Fruit fly (Drosophila melanogaster): Measurements from ENCODE around the gene CG9853.

CG9853 gene

dm6 chr3R:4403706-4404392 is 2.0 kb upstream of the CG9853 start:
- TF ChIP-seq D1 (tag; optimal IDR thresholded peaks at IDR 0.05) (no peak), EcR (GFP tag; optimal IDR thresholded peaks at IDR 0.05) (peak; percentile 77), Ets98B (GFP tag; IDR thresholded peaks at IDR 0.05) (no peak), CG34367 (tag; optimal IDR thresholded peaks at IDR 0.05) (no peak), CG14655 (GFP tag; optimal IDR thresholded peaks at IDR 0.05) (no peak), Snoo (tag; optimal IDR thresholded peaks at IDR 0.05) (no peak), CG4496 (GFP tag; IDR thresholded peaks at IDR 0.05) (no peak), gl (tag; optimal IDR thresholded peaks at IDR 0.05) (no peak), CG8301 (tag; optimal IDR thresholded peaks at IDR 0.05) (peak; percentile 8), CG13204 (GFP tag; optimal IDR thresholded peaks at IDR 0.05) (no peak), fd96Ca (GFP tag; IDR thresholded peaks at IDR 0.05) (0 out of 3 replicates have a peak, but pooled peaks have one; percentile 30), CG17806 (tag; optimal IDR thresholded peaks at IDR 0.05) (peak; percentile 10), CG9948 (tag; optimal IDR thresholded peaks at IDR 0.05) (peak; percentile 8), rn (GFP tag; IDR thresholded peaks at IDR 0.05) (no peak), CG32121 (GFP tag; IDR thresholded peaks at IDR 0.05) (no peak), CG8159 (tag; optimal IDR thresholded peaks at IDR 0.05) (no peak), CG10348 (GFP tag; IDR thresholded peaks at IDR 0.05) (no peak), Pif1B (GFP tag; optimal IDR thresholded peaks at IDR 0.05) (peak; percentile 15), Pif1A (GFP tag; optimal IDR thresholded peaks at IDR 0.05) (no peak), CG12605 (GFP tag; IDR thresholded peaks at IDR 0.05) (no peak), CG15710 (tag; optimal IDR thresholded peaks at IDR 0.05) (peak; percentile 1)

DNA sequence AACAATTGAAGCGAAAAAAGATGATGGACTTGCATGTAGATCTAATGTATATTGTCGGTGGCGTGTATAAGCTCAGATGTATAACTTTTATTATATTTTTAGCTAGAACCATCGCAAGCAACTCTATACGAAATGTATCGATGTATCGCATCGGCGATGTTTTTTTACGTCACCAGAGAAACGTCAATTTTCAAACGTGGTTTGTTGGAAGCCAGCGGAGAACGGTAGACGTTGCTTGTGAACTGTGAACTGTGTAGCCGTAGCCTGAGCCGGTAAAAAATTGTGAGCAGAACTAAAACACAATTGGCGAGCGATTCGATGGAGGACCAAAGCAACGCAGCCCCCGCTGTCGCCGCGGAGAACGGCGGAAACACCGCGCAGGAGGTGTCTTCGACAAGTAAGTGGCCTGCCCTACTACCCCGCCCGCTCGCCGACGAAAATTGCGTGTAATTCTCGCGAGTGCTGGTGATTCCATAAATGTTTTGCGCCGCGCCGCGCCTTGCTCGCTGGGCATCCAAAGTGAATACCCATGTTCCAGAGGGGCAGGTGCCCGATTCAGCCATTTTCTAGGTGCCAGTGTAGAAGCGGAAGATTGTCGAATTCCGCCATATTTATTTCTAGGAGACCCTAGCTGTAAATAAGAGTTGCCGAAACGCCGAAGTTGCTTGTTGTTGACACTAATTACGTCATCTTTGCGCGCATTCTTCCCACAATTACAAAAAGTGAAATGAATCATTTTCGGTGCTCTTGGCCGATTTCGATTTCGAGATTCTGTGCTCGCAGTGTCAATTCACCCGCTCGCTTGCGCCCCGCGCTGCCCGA is 1.3 kb upstream of the CG9853 start, which contains the start of gene lost:
TSS of gene lost (plus strand) at position 193 of the 822 bp plus-strand sequence.
- TF ChIP-seq D1 (tag; optimal IDR thresholded peaks at IDR 0.05) (peak; percentile 42), CG32121 (GFP tag; IDR thresholded peaks at IDR 0.05) (peak; percentile 24; the same call in 1 of the 2 replicates), Snoo (tag; optimal IDR thresholded peaks at IDR 0.05) (peak; percentile 33), Ets98B (GFP tag; IDR thresholded peaks at IDR 0.05) (peak; percentile 37), Pif1B (GFP tag; optimal IDR thresholded peaks at IDR 0.05) (no peak), CG12605 (GFP tag; IDR thresholded peaks at IDR 0.05) (no peak), CG17806 (tag; optimal IDR thresholded peaks at IDR 0.05) (no peak), fd96Ca (GFP tag; IDR thresholded peaks at IDR 0.05) (peak; percentile 39; the same call in 1 of the 3 replicates), gl (tag; optimal IDR thresholded peaks at IDR 0.05) (no peak), CG13204 (GFP tag; optimal IDR thresholded peaks at IDR 0.05) (no peak), rn (GFP tag; IDR thresholded peaks at IDR 0.05) (no peak), EcR (GFP tag; optimal IDR thresholded peaks at IDR 0.05) (no peak), CG8301 (tag; optimal IDR thresholded peaks at IDR 0.05) (no peak), CG34367 (tag; optimal IDR thresholded peaks at IDR 0.05) (no peak), CG4496 (GFP tag; IDR thresholded peaks at IDR 0.05) (peak; percentile 54; the same call in 1 of the 3 replicates), CG10348 (GFP tag; IDR thresholded peaks at IDR 0.05) (no peak)

DNA sequence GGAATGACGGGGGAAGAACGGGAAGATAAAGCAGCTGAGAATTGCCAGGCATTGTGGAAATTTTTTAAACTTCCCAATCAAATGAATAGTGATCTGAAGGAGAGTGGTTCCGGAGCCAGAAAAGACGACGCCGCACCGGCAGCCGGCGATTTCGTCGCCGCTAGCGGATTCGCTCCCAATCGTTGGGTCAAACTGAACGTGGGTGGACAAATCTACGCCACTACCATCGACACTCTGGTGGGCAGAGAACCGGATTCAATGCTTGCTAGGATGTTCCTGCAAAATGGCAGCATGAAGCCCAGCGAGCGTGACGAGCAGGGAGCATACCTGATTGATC is 1.4 kb downstream of the CG9853 start, which contains the start of gene CG14647:
TSS of gene CG14647 (plus strand) at position 14 of the 337 bp plus-strand sequence.
- TF ChIP-seq CG14655 (GFP tag; optimal IDR thresholded peaks at IDR 0.05) = no peak
- no peak for TF ChIP-seq Pif1A (GFP tag; optimal IDR thresholded peaks at IDR 0.05)
- no peak for TF ChIP-seq CG9948 (tag; optimal IDR thresholded peaks at IDR 0.05)
- TF ChIP-seq CG8159 (tag; optimal IDR thresholded peaks at IDR 0.05) = no peak
- TF ChIP-seq CG10348 (GFP tag; IDR thresholded peaks at IDR 0.05) = no peak
- TF ChIP-seq CG34367 (tag; optimal IDR thresholded peaks at IDR 0.05) = no peak

dm6 chr3R:4399810-4400496 is 1.9 kb downstream of the CG9853 start:
- TF ChIP-seq CG8159 (tag; optimal IDR thresholded peaks at IDR 0.05) = peak; percentile 56
- TF ChIP-seq CG9948 (tag; optimal IDR thresholded peaks at IDR 0.05) = peak; percentile 12
- TF ChIP-seq CG15710 (tag; optimal IDR thresholded peaks at IDR 0.05) = peak; percentile 25
- no peak for TF ChIP-seq rn (GFP tag; IDR thresholded peaks at IDR 0.05)
- TF ChIP-seq fd96Ca (GFP tag; IDR thresholded peaks at IDR 0.05) = 0 out of 3 replicates have a peak, but pooled peaks have one; percentile 30
- TF ChIP-seq CG34367 (tag; optimal IDR thresholded peaks at IDR 0.05) = no peak

- TF ChIP-seq CG34367 (tag; optimal IDR thresholded peaks at IDR 0.05) (no peak), CG15710 (tag; optimal IDR thresholded peaks at IDR 0.05) (no peak), CG8159 (tag; optimal IDR thresholded peaks at IDR 0.05) (peak; percentile 5), Pif1A (GFP tag; optimal IDR thresholded peaks at IDR 0.05) (no peak), fd96Ca (GFP tag; IDR thresholded peaks at IDR 0.05) (no peak)
Measured at dm6 chr3R:4397403-4398079, 4.3 kb downstream of the CG9853 start, which contains the start of gene CG9855. Gene CG9855, minus strand, starts transcription at chr3R:4397875.

Measured in whole organism, pupa.